Fruit fly (Drosophila melanogaster) whole organism, larva: ENCODE measurements around the gene CG14354.

Experiments
- noc ChIP-seq: fragments of 200-800 bp; sonication (Bioruptor generic); optimal IDR thresholded peaks from 3 replicates; lab custom pipeline; 2019; ENCODE audit warnings: missing biosample characterization, mild to moderate bottlenecking, missing genetic modification characterization, moderate library complexity

The CG14354 gene

dm6 chr3R:25851224-25851682 is 36.0 kb downstream of the CG14354 start, which contains the start of the genes CG14545 and CG5886:
Gene CG14545, minus strand, starts transcription at chr3R:25851291.
Gene CG5886, plus strand, starts transcription at chr3R:25851632.
- no peak for TF ChIP-seq noc (tag; lab: Kevin White, UChicago)

DNA sequence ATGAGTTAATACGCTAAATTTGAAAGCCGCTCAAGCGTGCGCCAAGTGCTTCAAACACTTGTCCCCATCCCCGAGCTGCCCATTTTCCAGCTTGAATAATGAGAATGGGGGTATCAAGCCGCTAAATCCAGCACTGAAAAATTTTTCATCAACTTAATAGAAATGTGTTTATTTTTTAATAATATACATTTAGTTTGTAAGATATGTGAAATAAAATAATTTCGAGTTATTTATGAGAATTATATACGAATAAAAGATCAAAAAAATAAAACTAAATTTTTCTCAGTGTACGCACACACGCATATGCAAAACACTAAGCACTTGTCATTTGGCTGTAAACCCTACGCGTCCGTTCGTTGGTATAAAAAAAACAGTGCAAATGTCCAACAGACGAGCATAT is 39.5 kb downstream of the CG14354 start:
- TF ChIP-seq noc (tag; lab: Kevin White, UChicago), result no peak

- TF ChIP-seq noc (tag; lab: Kevin White, UChicago), result no peak
Measured at dm6 chr3R:25855594-25856305, 40.5 kb downstream of the CG14354 start, which contains the start of gene CG5890. Gene CG5890, plus strand, starts transcription at chr3R:25856154.
